Worm (Caenorhabditis elegans) whole organism, young adult: Measurements from ENCODE around the gene gpla-1.

ENCODE experiments used
- B0035.1 ChIP-seq: sonication (generic microtip); optimal IDR thresholded peaks from 2 replicates; lab custom pipeline; 2016; ENCODE audit warnings: missing genetic modification characterization, mild to moderate bottlenecking, missing compliant biosample characterization, missing genotype, missing genetic modification reagents
- B0261.1 ChIP-seq: sonication (generic microtip); optimal IDR thresholded peaks from 2 replicates; lab custom pipeline; 2016; ENCODE audit warnings: mild to moderate bottlenecking, missing genetic modification characterization, moderate library complexity, missing compliant biosample characterization
- B0336.3 ChIP-seq: fragments of 200-800 bp; sonication (Bioruptor generic); IDR thresholded peaks from 2 replicates; pipeline ENCODE4 v1.3.6; 2022; ENCODE audit warnings: missing genetic modification characterization, missing compliant biosample characterization
- F22D6.2 ChIP-seq: sonication (generic microtip); optimal IDR thresholded peaks from 2 replicates; lab custom pipeline; 2016; ENCODE audit warnings: mild to moderate bottlenecking, missing genetic modification characterization, missing compliant biosample characterization
- F23B12.7 ChIP-seq: sonication (generic microtip); optimal IDR thresholded peaks from 2 replicates; lab custom pipeline; 2017; ENCODE audit warnings: missing genetic modification characterization, mild to moderate bottlenecking, missing compliant biosample characterization, antibody characterized with exemption, moderate library complexity; ENCODE audit not compliant: insufficient read depth
- F39B2.1 ChIP-seq: fragments of 200-800 bp; sonication (Bioruptor generic); IDR thresholded peaks from 2 replicates; pipeline ENCODE4 v1.3.6; 2022; ENCODE audit warnings: missing genetic modification reagents, missing genetic modification characterization, missing compliant biosample characterization
- K12H6.12 ChIP-seq: fragments of 200-800 bp; sonication (Bioruptor generic); optimal IDR thresholded peaks from 2 replicates; lab custom pipeline; 2018; ENCODE audit warnings: mild to moderate bottlenecking, missing genetic modification characterization, missing compliant biosample characterization
- T26A5.8 ChIP-seq: sonication (generic microtip); optimal IDR thresholded peaks from 2 replicates; lab custom pipeline; 2016; ENCODE audit warnings: missing genetic modification characterization, missing compliant biosample characterization
- Y67H2A.10 ChIP-seq: fragments of 200-800 bp; sonication (Bioruptor generic); conservative IDR thresholded peaks from 2 replicates; pipeline ENCODE4 v1.3.6; 2022; ENCODE audit warnings: missing genetic modification reagents, missing genetic modification characterization, missing compliant biosample characterization
- ama-1 ChIP-seq, 3 experiments: fragments of 150-350 bp in 1 of 3; sonication (generic microtip) in 2 of 3; optimal IDR thresholded peaks; 2 replicates each; lab custom pipeline; 2014 to 2018; ENCODE audit warnings: missing biosample characterization in 2 of 3, missing genetic modification characterization in 2 of 3, missing genetic modification reagents in 2 of 3
- aptf-2 ChIP-seq: fragments of 200-800 bp; sonication (Bioruptor generic); conservative IDR thresholded peaks from 2 replicates; pipeline ENCODE4 v1.3.6; 2022; ENCODE audit warnings: missing genetic modification reagents, missing genetic modification characterization, missing compliant biosample characterization
- athp-1 ChIP-seq: sonication (generic microtip); optimal IDR thresholded peaks from 2 replicates; lab custom pipeline; 2017; ENCODE audit warnings: mild to moderate bottlenecking, missing genetic modification characterization, missing compliant biosample characterization
- attf-5 ChIP-seq: fragments of 200-800 bp; sonication (Bioruptor generic); optimal IDR thresholded peaks from 2 replicates; lab custom pipeline; 2018; ENCODE audit warnings: mild to moderate bottlenecking, missing genetic modification characterization, missing compliant biosample characterization
- cebp-1 ChIP-seq, 2 experiments: fragments of 200-800 bp in 1 of 2; sonication (Bioruptor generic) in 1 of 2; sonication (generic microtip) in 1 of 2; IDR thresholded peaks in 1 of 2; optimal IDR thresholded peaks in 1 of 2; 2 replicates each; pipeline versions ENCODE4 v1.3.6 to Lab custom; 2017 to 2022; ENCODE audit warnings: missing compliant biosample characterization in 2 of 2, missing genetic modification characterization in 2 of 2, mild to moderate bottlenecking in 1 of 2, missing genetic modification reagents in 1 of 2, moderate library complexity in 1 of 2
- ceh-27 ChIP-seq: fragments of 200-800 bp; sonication (Bioruptor generic); optimal IDR thresholded peaks from 2 replicates; lab custom pipeline; 2018; ENCODE audit warnings: mild to moderate bottlenecking, missing genetic modification characterization, moderate library complexity, missing compliant biosample characterization
- ekl-4 ChIP-seq: fragments of 200-800 bp; sonication (Bioruptor generic); IDR thresholded peaks from 2 replicates; pipeline ENCODE4 v1.3.6; 2022; ENCODE audit warnings: missing genetic modification reagents, missing genetic modification characterization, missing compliant biosample characterization
- gei-17 ChIP-seq: fragments of 200-800 bp; sonication (Bioruptor generic); optimal IDR thresholded peaks from 2 replicates; lab custom pipeline; 2018; ENCODE audit warnings: mild to moderate bottlenecking, missing genetic modification characterization, missing compliant biosample characterization
- hlh-26 ChIP-seq: fragments of 200-800 bp; sonication (Bioruptor generic); conservative IDR thresholded peaks from 2 replicates; pipeline ENCODE4 v1.3.6; 2022; ENCODE audit warnings: missing genetic modification reagents, missing genetic modification characterization, missing compliant biosample characterization
- hmg-1.2 ChIP-seq: fragments of 200-800 bp; sonication (Bioruptor generic); IDR thresholded peaks from 2 replicates; pipeline ENCODE4 v1.3.6; 2022; ENCODE audit warnings: missing genetic modification reagents, missing genetic modification characterization, missing compliant biosample characterization
- hmg-20 ChIP-seq: fragments of 200-800 bp; sonication (Bioruptor generic); IDR thresholded peaks from 2 replicates; pipeline ENCODE4 v1.3.6; 2022; ENCODE audit warnings: missing genetic modification reagents, missing genetic modification characterization, missing compliant biosample characterization
- hsf-1 ChIP-seq: fragments of 200-800 bp; sonication (Bioruptor generic); IDR thresholded peaks from 2 replicates; pipeline ENCODE4 v1.3.6; 2022; ENCODE audit warnings: missing genetic modification reagents, missing genetic modification characterization, missing compliant biosample characterization
- let-526 ChIP-seq: fragments of 200-800 bp; sonication (Bioruptor generic); IDR thresholded peaks from 2 replicates; pipeline ENCODE4 v1.3.6; 2022; ENCODE audit warnings: missing genetic modification reagents, missing genetic modification characterization, missing compliant biosample characterization
- lin-35 ChIP-seq, 3 experiments: fragments of 150-350 bp in 2 of 3; sonication (generic microtip) in 1 of 3; optimal IDR thresholded peaks; 2 replicates each; lab custom pipeline; 2014 to 2018; ENCODE audit warnings: missing biosample characterization in 3 of 3, missing genetic modification characterization in 3 of 3, missing genetic modification reagents in 3 of 3
- lir-1 ChIP-seq: fragments of 200-800 bp; sonication (Bioruptor generic); conservative IDR thresholded peaks from 2 replicates; pipeline ENCODE4 v1.3.6; 2022; ENCODE audit warnings: missing genetic modification reagents, missing genetic modification characterization, missing compliant biosample characterization
- lsy-27 ChIP-seq: sonication (generic microtip); optimal IDR thresholded peaks from 2 replicates; lab custom pipeline; 2017; ENCODE audit warnings: missing genetic modification characterization, mild to moderate bottlenecking, missing compliant biosample characterization, antibody characterized with exemption, missing genotype, borderline replicate concordance; ENCODE audit not compliant: insufficient read depth
- madf-3 ChIP-seq: fragments of 200-800 bp; sonication (Bioruptor generic); IDR thresholded peaks from 2 replicates; pipeline ENCODE4 v1.3.6; 2022; ENCODE audit warnings: missing genetic modification reagents, missing genetic modification characterization, missing compliant biosample characterization
- madf-6 ChIP-seq: fragments of 200-800 bp; sonication (Bioruptor generic); IDR thresholded peaks from 2 replicates; pipeline ENCODE4 v1.3.6; 2022; ENCODE audit warnings: missing genetic modification reagents, missing genetic modification characterization, missing compliant biosample characterization
- mcd-1 ChIP-seq: fragments of 200-800 bp; sonication (Bioruptor generic); IDR thresholded peaks from 2 replicates; pipeline ENCODE4 v1.3.6; 2022; ENCODE audit warnings: missing genetic modification reagents, missing genetic modification characterization, missing compliant biosample characterization
- mxl-1 ChIP-seq: sonication (generic microtip); optimal IDR thresholded peaks from 2 replicates; lab custom pipeline; 2016; ENCODE audit warnings: missing genetic modification characterization, missing compliant biosample characterization
- nfya-1 ChIP-seq: sonication (generic microtip); optimal IDR thresholded peaks from 2 replicates; lab custom pipeline; 2017; ENCODE audit warnings: antibody characterized with exemption, missing compliant biosample characterization, missing genetic modification characterization, borderline replicate concordance; ENCODE audit not compliant: insufficient read depth
- nhr-120 ChIP-seq: fragments of 200-800 bp; sonication (Bioruptor generic); IDR thresholded peaks from 2 replicates; pipeline ENCODE4 v1.3.6; 2022; ENCODE audit warnings: missing genetic modification characterization, missing compliant biosample characterization
- nhr-27 ChIP-seq: fragments of 200-800 bp; sonication (Bioruptor generic); optimal IDR thresholded peaks from 2 replicates; lab custom pipeline; 2018; ENCODE audit warnings: mild to moderate bottlenecking, missing genetic modification characterization, moderate library complexity, missing compliant biosample characterization
- nhr-90 ChIP-seq: sonication (generic microtip); optimal IDR thresholded peaks from 2 replicates; lab custom pipeline; 2016; ENCODE audit warnings: missing genotype, mild to moderate bottlenecking, missing genetic modification characterization, missing compliant biosample characterization
- rec-8 ChIP-seq, 2 experiments: sonication (generic microtip); optimal IDR thresholded peaks; 2 replicates each; lab custom pipeline; 2016; ENCODE audit warnings: mild to moderate bottlenecking in 2 of 2, missing genetic modification characterization in 2 of 2, missing genetic modification reagents in 2 of 2, missing genotype in 2 of 2, missing biosample characterization in 1 of 2, missing compliant biosample characterization in 1 of 2, moderate library complexity in 1 of 2
- repo-1 ChIP-seq: sonication (generic microtip); optimal IDR thresholded peaks from 2 replicates; lab custom pipeline; 2017; ENCODE audit warnings: mild to moderate bottlenecking, missing genetic modification characterization, missing compliant biosample characterization
- somi-1 ChIP-seq: fragments of 200-800 bp; sonication (Bioruptor generic); optimal IDR thresholded peaks from 2 replicates; lab custom pipeline; 2018; ENCODE audit warnings: mild to moderate bottlenecking, missing genetic modification characterization, missing compliant biosample characterization
- tlf-1 ChIP-seq: fragments of 200-800 bp; sonication (Bioruptor generic); optimal IDR thresholded peaks from 2 replicates; lab custom pipeline; 2018; ENCODE audit warnings: mild to moderate bottlenecking, missing genetic modification characterization, missing compliant biosample characterization
- xnd-1 ChIP-seq: sonication (generic microtip); optimal IDR thresholded peaks from 2 replicates; lab custom pipeline; 2016; ENCODE audit warnings: missing genotype, missing genetic modification reagents, missing genetic modification characterization, missing compliant biosample characterization
- ztf-18 ChIP-seq: sonication (generic microtip); optimal IDR thresholded peaks from 2 replicates; lab custom pipeline; 2016; ENCODE audit warnings: missing genotype, mild to moderate bottlenecking, missing genetic modification characterization, missing compliant biosample characterization
- ztf-28 ChIP-seq: fragments of 200-800 bp; sonication (Bioruptor generic); IDR thresholded peaks from 2 replicates; pipeline ENCODE4 v1.3.6; 2022; ENCODE audit warnings: missing genetic modification reagents, missing genetic modification characterization, missing compliant biosample characterization
- ztf-3 ChIP-seq: fragments of 200-800 bp; sonication (Bioruptor generic); optimal IDR thresholded peaks from 2 replicates; lab custom pipeline; 2018; ENCODE audit warnings: mild to moderate bottlenecking, missing genetic modification characterization, missing compliant biosample characterization

gpla-1 gene

ce11 chrV:11891143-11891862, 46.3 kb downstream of the gpla-1 start, which contains the start of the genes sodh-2 and srx-76:
TSS of gene sodh-2 (minus strand) at chrV:11891243.
TSS of gene srx-76 (plus strand) at chrV:11891812.
- TF ChIP-seq attf-5 (GFP tag; lab: Kevin White, UChicago), result no peak
- TF ChIP-seq tlf-1 (GFP tag; lab: Kevin White, UChicago), result no peak
- TF ChIP-seq rec-8 (tag; optimal IDR thresholded peaks at IDR 0.05; lab: Kevin White, UChicago), result no peak
- no peak for TF ChIP-seq xnd-1 (tag; lab: Kevin White, UChicago)
- TF ChIP-seq nhr-27, result no peak
- TF ChIP-seq hsf-1 (GFP tag; lab: Robert Waterston, UW), result no peak
- TF ChIP-seq mxl-1 (tag; lab: Kevin White, UChicago), result no peak

ce11 chrV:11889115-11889935, 48.3 kb downstream of the gpla-1 start:
- TF ChIP-seq lsy-27 (tag; lab: Kevin White, UChicago) (no peak), let-526 (GFP tag; lab: Robert Waterston, UW) (peak; percentile 15; the same call in 1 of the 2 replicates), repo-1 (tag; lab: Kevin White, UChicago) (peak; percentile 71), F22D6.2 (tag; lab: Kevin White, UChicago) (no peak), hsf-1 (GFP tag; lab: Robert Waterston, UW) (no peak), T26A5.8 (tag; lab: Kevin White, UChicago) (no peak), nfya-1 (tag; lab: Kevin White, UChicago) (no peak), ama-1 (optimal IDR thresholded peaks at IDR 0.05; lab: Kevin White, UChicago) (peak; percentile 84), ama-1 (GFP tag; optimal IDR thresholded peaks at IDR 0.05; lab: Kevin White, UChicago) (no peak), gei-17 (GFP tag; lab: Kevin White, UChicago) (no peak), somi-1 (GFP tag; lab: Kevin White, UChicago) (peak; percentile 6), F39B2.1 (GFP tag; lab: Robert Waterston, UW) (no peak), B0261.1 (no peak), ztf-3 (no peak), ztf-28 (GFP tag; lab: Robert Waterston, UW) (no peak), rec-8 (tag; optimal IDR thresholded peaks at IDR 0.05; lab: Kevin White, UChicago) (no peak), hlh-26 (GFP tag; lab: Robert Waterston, UW) (no peak), nhr-27 (no peak), cebp-1 (GFP tag; IDR thresholded peaks at IDR 0.05; lab: Robert Waterston, UW) (no peak), cebp-1 (tag; optimal IDR thresholded peaks at IDR 0.05; lab: Kevin White, UChicago) (peak; percentile 40), K12H6.12 (tag; lab: Kevin White, UChicago) (no peak), tlf-1 (GFP tag; lab: Kevin White, UChicago) (peak; percentile 63), hmg-20 (GFP tag; lab: Robert Waterston, UW) (no peak), nhr-120 (no peak), ztf-18 (tag; lab: Kevin White, UChicago) (no peak), F23B12.7 (tag; lab: Kevin White, UChicago) (peak; percentile 43), mcd-1 (GFP tag; lab: Robert Waterston, UW) (no peak), hmg-1.2 (GFP tag; lab: Robert Waterston, UW) (no peak), madf-6 (no peak), Y67H2A.10 (GFP tag; lab: Robert Waterston, UW) (no peak), B0336.3 (no peak), B0035.1 (tag; lab: Kevin White, UChicago) (no peak), aptf-2 (GFP tag; lab: Robert Waterston, UW) (no peak), athp-1 (tag; lab: Kevin White, UChicago) (no peak), nhr-90 (tag; lab: Kevin White, UChicago) (no peak), lir-1 (GFP tag; lab: Robert Waterston, UW) (0 out of 2 replicates have a peak, but pooled peaks have one; percentile 33), ceh-27 (GFP tag; lab: Kevin White, UChicago) (no peak), lin-35 (GFP tag; optimal IDR thresholded peaks at IDR 0.05; lab: Kevin White, UChicago) (peak in 1 of 3 experiments; percentile 33), ekl-4 (peak; percentile 12; the same call in 1 of the 2 replicates), madf-3 (GFP tag; lab: Robert Waterston, UW) (0 out of 2 replicates have a peak, but pooled peaks have one; percentile 55)
